Fruit fly (Drosophila melanogaster): ENCODE results near the gene Zaf1.

DNA sequence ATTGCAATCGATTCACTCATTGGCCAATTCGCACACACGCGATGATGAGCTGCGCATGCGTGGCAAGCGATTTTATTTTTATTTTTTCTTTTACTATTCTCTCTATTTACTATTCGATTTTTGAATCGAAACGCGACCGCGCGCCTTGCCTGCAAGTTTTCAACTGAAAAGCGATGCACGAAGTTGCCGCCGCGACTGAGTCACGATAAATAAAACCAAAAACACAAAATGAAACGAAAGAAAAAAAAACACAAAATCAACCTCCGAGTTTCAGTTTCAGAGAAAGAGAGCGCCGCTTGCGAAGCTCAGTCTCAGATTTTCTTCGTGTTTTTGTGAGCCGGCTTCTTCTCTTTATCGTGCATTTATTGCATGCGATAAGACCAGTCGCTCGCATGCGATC is 21.4 kb upstream of the Zaf1 start:
- no peak for TF ChIP-seq Rel (GFP tag; optimal IDR thresholded peaks at IDR 0.05)
- TF ChIP-seq Rel (tag; optimal IDR thresholded peaks at IDR 0.05), result no peak
- no peak for TF ChIP-seq br (GFP tag; optimal IDR thresholded peaks at IDR 0.05)
- TF ChIP-seq Sp1 (GFP tag; optimal IDR thresholded peaks at IDR 0.05), result no peak
- no peak for TF ChIP-seq pan (optimal IDR thresholded peaks at IDR 0.05)
- no peak for TF ChIP-seq Hr83 (GFP tag; optimal IDR thresholded peaks at IDR 0.05; ENCODE audit: poor library complexity, severe bottlenecking)
- no peak for TF ChIP-seq OdsH (GFP tag; optimal IDR thresholded peaks at IDR 0.05)
- TF ChIP-seq Abd-B (GFP tag; optimal IDR thresholded peaks at IDR 0.05), result no peak
- TF ChIP-seq Dfd (GFP tag; optimal IDR thresholded peaks at IDR 0.05), result no peak
- no peak for TF ChIP-seq Hr78 (GFP tag; optimal IDR thresholded peaks at IDR 0.05)
- TF ChIP-seq Myc (optimal IDR thresholded peaks at IDR 0.05), result no peak
- no peak for TF ChIP-seq psq (GFP tag; optimal IDR thresholded peaks at IDR 0.05)

Data from whole organism, wandering third instar larva.